Fruit fly (Drosophila melanogaster) whole organism, wandering third instar larva: Measurements from ENCODE around the gene hth.

Experiments used
- N ChIP-seq: fragments of >200 bp; optimal IDR thresholded peaks from 2 replicates; lab custom pipeline; 2018; ENCODE audit warnings: missing biosample characterization, missing external identifiers, missing genetic modification characterization
- ey ChIP-seq: fragments of 200-800 bp; sonication (Bioruptor generic); optimal IDR thresholded peaks from 2 replicates; lab custom pipeline; 2016; ENCODE audit warnings: missing biosample characterization, missing genetic modification characterization

DNA sequence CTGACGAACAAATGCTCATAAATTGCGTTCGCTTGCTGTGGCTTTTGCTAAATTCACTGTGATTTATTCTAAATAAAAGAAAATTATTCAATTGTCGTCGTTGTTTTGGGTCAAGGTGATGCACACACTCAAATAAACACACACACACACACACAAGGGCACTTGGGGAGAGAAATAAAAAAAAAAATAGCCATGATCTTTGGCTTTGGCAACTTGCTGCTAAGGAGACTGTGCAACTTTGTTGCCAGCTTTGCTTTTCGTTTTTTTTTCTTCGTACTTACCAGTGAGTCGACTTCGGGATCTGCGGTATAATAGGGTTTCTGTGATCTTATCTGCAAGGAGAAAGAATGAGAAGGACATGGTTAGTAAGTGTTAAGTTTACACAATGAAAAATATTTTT, 46.1 kb downstream of the hth start:
- no peak for TF ChIP-seq ey (GFP tag; lab: Kevin White, UChicago)
- TF ChIP-seq N, result no peak
